Fruit fly (Drosophila melanogaster): ENCODE measurements around the gene Remo.

Remo gene

DNA sequence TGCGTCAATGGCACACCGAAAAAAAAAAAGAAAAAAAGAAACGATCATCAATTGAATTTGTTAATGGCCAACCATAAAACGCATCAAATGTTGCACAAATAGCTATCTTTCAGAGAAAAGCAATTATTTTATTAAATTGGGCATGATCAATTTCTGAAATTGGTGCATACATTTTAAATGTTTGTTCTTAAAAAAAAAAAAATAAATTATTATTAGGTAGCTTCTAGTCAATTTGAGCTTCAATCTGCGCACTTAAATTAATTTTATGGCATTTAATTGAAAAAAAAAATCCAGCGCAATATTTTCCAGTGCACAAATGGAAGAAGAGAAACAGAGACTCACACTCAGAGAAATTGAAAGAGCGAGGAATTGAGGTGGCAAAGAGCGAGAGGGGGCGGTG lies 35.3 kb downstream of the Remo start (continued):
- TF ChIP-seq CG15336 (GFP tag; IDR thresholded peaks at IDR 0.05) = peak; percentile 67
- TF ChIP-seq CG11294 (GFP tag; IDR thresholded peaks at IDR 0.05) = peak; percentile 8; the same call in 1 of the 2 replicates
- TF ChIP-seq Smox (GFP tag; optimal IDR thresholded peaks at IDR 0.05) = peak; percentile 81
- TF ChIP-seq CG8119 (GFP tag; IDR thresholded peaks at IDR 0.05) = peak; percentile 60; the same call in 2 of the 3 replicates
- TF ChIP-seq CG6808 (GFP tag; optimal IDR thresholded peaks at IDR 0.05) = no peak
- TF ChIP-seq achi (GFP tag; optimal IDR thresholded peaks at IDR 0.05) = peak; percentile 60
- peak; percentile 64 for TF ChIP-seq Sox14 (GFP tag; optimal IDR thresholded peaks at IDR 0.05)
- TF ChIP-seq CG3032 (tag; optimal IDR thresholded peaks at IDR 0.05) = no peak
- TF ChIP-seq acj6 (GFP tag; optimal IDR thresholded peaks at IDR 0.05) = peak; percentile 42
- TF ChIP-seq CG34406 (GFP tag; optimal IDR thresholded peaks at IDR 0.05) = peak; percentile 72
- TF ChIP-seq dsx (GFP tag; optimal IDR thresholded peaks at IDR 0.05; ENCODE audit: poor library complexity, severe bottlenecking) = no peak
- TF ChIP-seq Sox102F (GFP tag; optimal IDR thresholded peaks at IDR 0.05) = peak; percentile 76
- TF ChIP-seq CG11762 (GFP tag; optimal IDR thresholded peaks at IDR 0.05; ENCODE audit: insufficient read depth) = peak; percentile 4
- peak; percentile 72 for TF ChIP-seq OdsH (GFP tag; optimal IDR thresholded peaks at IDR 0.05)
- TF ChIP-seq Eip78C (GFP tag) = peak; percentile 87
- no peak for TF ChIP-seq CG16779 (tag; optimal IDR thresholded peaks at IDR 0.05)
- peak; percentile 66 for TF ChIP-seq vri (GFP tag; optimal IDR thresholded peaks at IDR 0.05)
- peak; percentile 37 for TF ChIP-seq Lpt (GFP tag; optimal IDR thresholded peaks at IDR 0.05)
- peak; percentile 44 for TF ChIP-seq CG8319 (GFP tag; optimal IDR thresholded peaks at IDR 0.05)
- TF ChIP-seq CG6163 (GFP tag; IDR thresholded peaks at IDR 0.05) = peak; percentile 57; the same call in 1 of the 3 replicates
- TF ChIP-seq Hr39 (GFP tag; optimal IDR thresholded peaks at IDR 0.05) = peak; percentile 81
- peak; percentile 81 for TF ChIP-seq CG31627 (GFP tag; optimal IDR thresholded peaks at IDR 0.05)
- TF ChIP-seq salr (GFP tag; optimal IDR thresholded peaks at IDR 0.05) = peak in 1 of 2 experiments; percentile 48
- no peak for TF ChIP-seq spab (GFP tag; optimal IDR thresholded peaks at IDR 0.05)
- TF ChIP-seq net (GFP tag; optimal IDR thresholded peaks at IDR 0.05) = peak; percentile 54
- peak; percentile 43 for TF ChIP-seq Eip75B (GFP tag; optimal IDR thresholded peaks at IDR 0.05)
- TF ChIP-seq esn (GFP tag; optimal IDR thresholded peaks at IDR 0.05) = peak; percentile 85
- no peak for TF ChIP-seq ss (GFP tag; optimal IDR thresholded peaks at IDR 0.05)
- TF ChIP-seq CG7368 (GFP tag; optimal IDR thresholded peaks at IDR 0.05) = peak; percentile 24
- peak; percentile 54 for TF ChIP-seq Sox15 (GFP tag; optimal IDR thresholded peaks at IDR 0.05)
- TF ChIP-seq Eip93F (GFP tag; optimal IDR thresholded peaks at IDR 0.05) = no peak
- no peak for TF ChIP-seq Hr38 (GFP tag; optimal IDR thresholded peaks at IDR 0.05)
- no peak for TF ChIP-seq CG1621 (tag; optimal IDR thresholded peaks at IDR 0.05)
- TF ChIP-seq CG6276 (GFP tag; optimal IDR thresholded peaks at IDR 0.05) = peak; percentile 2
- TF ChIP-seq Met (GFP tag; optimal IDR thresholded peaks at IDR 0.05) = peak; percentile 79
- peak; percentile 6 for TF ChIP-seq CG10669 (GFP tag; optimal IDR thresholded peaks at IDR 0.05)

DNA sequence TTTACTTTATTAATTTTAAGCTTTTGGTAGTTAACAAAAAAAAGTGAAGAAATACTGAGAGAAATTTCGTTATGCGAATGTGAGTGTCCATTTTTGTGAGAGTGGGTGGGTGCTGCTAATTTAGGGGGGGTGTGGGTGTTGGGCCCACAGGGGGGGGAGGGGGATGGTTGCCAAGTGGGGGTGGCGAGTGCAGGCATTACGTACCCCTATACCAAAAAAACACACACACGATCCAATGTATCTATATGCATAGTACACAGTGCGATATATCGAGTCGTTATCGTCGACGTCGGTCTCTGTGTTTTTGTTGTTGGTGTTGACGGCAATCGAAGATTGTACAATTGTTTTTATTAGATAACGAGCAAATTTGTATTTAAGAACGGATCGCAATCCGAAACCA lies 35.7 kb downstream of the Remo start:
- TF ChIP-seq fkh (GFP tag; optimal IDR thresholded peaks at IDR 0.05) (peak; percentile 77), pdm3 (GFP tag; optimal IDR thresholded peaks at IDR 0.05) (no peak)

DNA sequence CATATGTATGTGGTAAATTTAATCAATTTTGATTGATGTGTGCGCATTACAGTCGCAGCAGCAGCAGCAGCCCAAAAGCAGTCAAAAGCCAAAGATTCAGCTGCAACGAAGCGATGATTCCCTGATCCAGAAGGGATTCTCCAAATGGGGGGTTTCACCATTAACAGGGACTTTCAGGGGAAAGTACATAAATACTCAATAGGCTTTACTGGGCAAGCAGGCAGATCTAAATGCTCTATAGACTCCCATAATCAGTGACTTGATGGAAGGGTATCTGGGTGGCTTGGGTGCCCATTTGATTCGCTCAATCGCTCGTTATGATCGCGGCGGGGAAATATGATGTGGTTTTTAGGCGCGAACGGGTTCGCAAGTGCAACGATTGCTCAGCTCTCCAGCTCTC lies 37.5 kb downstream of the Remo start:
- TF ChIP-seq Hr39 (GFP tag; optimal IDR thresholded peaks at IDR 0.05) (peak; percentile 51), CG11294 (GFP tag; IDR thresholded peaks at IDR 0.05) (no peak), ss (GFP tag; optimal IDR thresholded peaks at IDR 0.05) (no peak), CG3032 (tag; optimal IDR thresholded peaks at IDR 0.05) (no peak), Hr38 (GFP tag; optimal IDR thresholded peaks at IDR 0.05) (no peak), CG32006 (GFP tag; optimal IDR thresholded peaks at IDR 0.05) (peak; percentile 43), CG10669 (GFP tag; optimal IDR thresholded peaks at IDR 0.05) (no peak), CG31627 (GFP tag; optimal IDR thresholded peaks at IDR 0.05) (peak; percentile 54), Ets96B (tag; optimal IDR thresholded peaks at IDR 0.05) (no peak), achi (GFP tag; optimal IDR thresholded peaks at IDR 0.05) (no peak), fd59A (GFP tag; optimal IDR thresholded peaks at IDR 0.05) (no peak), pdm3 (GFP tag; optimal IDR thresholded peaks at IDR 0.05) (peak; percentile 25), CG6792 (GFP tag; optimal IDR thresholded peaks at IDR 0.05) (no peak), Sox14 (GFP tag; optimal IDR thresholded peaks at IDR 0.05) (no peak), CG11762 (GFP tag; optimal IDR thresholded peaks at IDR 0.05; ENCODE audit: insufficient read depth) (no peak), Hr4 (GFP tag; optimal IDR thresholded peaks at IDR 0.05) (no peak), CG6276 (GFP tag; optimal IDR thresholded peaks at IDR 0.05) (peak; percentile 47), OdsH (GFP tag; optimal IDR thresholded peaks at IDR 0.05) (peak; percentile 7), CG16779 (tag; optimal IDR thresholded peaks at IDR 0.05) (no peak), fd85E (GFP tag; optimal IDR thresholded peaks at IDR 0.05) (no peak), CG10631 (GFP tag; optimal IDR thresholded peaks at IDR 0.05) (no peak), net (GFP tag; optimal IDR thresholded peaks at IDR 0.05) (no peak), CG6163 (GFP tag; IDR thresholded peaks at IDR 0.05) (peak; percentile 31; the same call in 1 of the 3 replicates), Eip75B (GFP tag; optimal IDR thresholded peaks at IDR 0.05) (no peak), acj6 (GFP tag; optimal IDR thresholded peaks at IDR 0.05) (no peak), Sox15 (GFP tag; optimal IDR thresholded peaks at IDR 0.05) (peak; percentile 2), spab (GFP tag; optimal IDR thresholded peaks at IDR 0.05) (no peak), CG3919 (GFP tag; optimal IDR thresholded peaks at IDR 0.05) (no peak), Met (GFP tag; optimal IDR thresholded peaks at IDR 0.05) (peak; percentile 49)
